Worm (Caenorhabditis elegans) whole organism, midembryonic: Measurements from ENCODE around the gene clh-6.

ENCODE experiments used
- T22C8.4 ChIP-seq: fragments of 200-800 bp; sonication (Bioruptor generic); IDR thresholded peaks from 2 replicates; pipeline ENCODE4 v1.3.6; 2022; ENCODE audit warnings: missing genetic modification characterization, missing compliant biosample characterization
- flt-1 ChIP-seq: fragments of 200-800 bp; sonication (Bioruptor generic); IDR thresholded peaks from 2 replicates; pipeline ENCODE4 v1.3.6; 2022; ENCODE audit warnings: missing genetic modification characterization, missing compliant biosample characterization
- klf-2 ChIP-seq: fragments of 200-800 bp; sonication (Bioruptor generic); conservative IDR thresholded peaks from 2 replicates; pipeline ENCODE4 v1.3.6; 2022; ENCODE audit warnings: missing genetic modification reagents, missing genetic modification characterization, missing compliant biosample characterization
- med-1 ChIP-seq: sonication (generic microtip); optimal IDR thresholded peaks from 2 replicates; lab custom pipeline; 2017; ENCODE audit warnings: missing genetic modification characterization, mild to moderate bottlenecking, missing compliant biosample characterization, antibody characterized with exemption, missing genetic modification reagents; ENCODE audit not compliant: insufficient read depth
- ref-1 ChIP-seq: fragments of 200-800 bp; sonication (Bioruptor generic); conservative IDR thresholded peaks from 2 replicates; pipeline ENCODE4 v1.3.6; 2022; ENCODE audit warnings: missing genetic modification reagents, missing genetic modification characterization, missing compliant biosample characterization
- tab-1 ChIP-seq: fragments of 200-800 bp; sonication (Bioruptor generic); IDR thresholded peaks from 2 replicates; pipeline ENCODE4 v1.3.6; 2022; ENCODE audit warnings: missing genetic modification characterization, missing compliant biosample characterization
- ztf-23 ChIP-seq: fragments of 200-800 bp; sonication (Bioruptor generic); IDR thresholded peaks from 2 replicates; pipeline ENCODE4 v1.3.6; 2022; ENCODE audit warnings: missing genetic modification reagents, missing genetic modification characterization, missing compliant biosample characterization

ce11 chrV:12036129-12036528 lies 27.0 kb downstream of the clh-6 start:
- no peak for TF ChIP-seq med-1 (GFP tag; lab: Kevin White, UChicago)
- TF ChIP-seq T22C8.4 (GFP tag; lab: Robert Waterston, UW), result no peak
- no peak for TF ChIP-seq ref-1 (GFP tag; lab: Robert Waterston, UW)
- no peak for TF ChIP-seq klf-2 (GFP tag; lab: Robert Waterston, UW)
- TF ChIP-seq ztf-23 (GFP tag; lab: Robert Waterston, UW), result no peak
- no peak for TF ChIP-seq tab-1 (GFP tag; lab: Robert Waterston, UW)
- TF ChIP-seq flt-1, result no peak
